Fruit fly (Drosophila melanogaster) whole organism, embryonic: ENCODE data around the gene GC.

Experiments used
- BEAF-32 ChIP-seq: fragments of 200-800 bp; sonication (Bioruptor generic); optimal IDR thresholded peaks from 3 replicates; lab custom pipeline; 2017; ENCODE audit warnings: missing biosample characterization, missing genetic modification characterization, mild to moderate bottlenecking, moderate library complexity, missing genetic modification reagents
- Blimp-1 ChIP-seq: fragments of 200-800 bp; sonication (Bioruptor generic); optimal IDR thresholded peaks from 3 replicates; lab custom pipeline; 2018; ENCODE audit warnings: missing biosample characterization, missing genetic modification characterization, mild to moderate bottlenecking, moderate library complexity, missing genetic modification reagents
- CG1233 ChIP-seq: fragments of 200-800 bp; sonication (Bioruptor generic); optimal IDR thresholded peaks from 4 replicates; lab custom pipeline; 2018; ENCODE audit warnings: missing biosample characterization, mild to moderate bottlenecking, missing genetic modification characterization
- CG15011 ChIP-seq: fragments of 200-800 bp; sonication (Bioruptor generic); optimal IDR thresholded peaks from 3 replicates; lab custom pipeline; 2018; ENCODE audit warnings: missing biosample characterization, mild to moderate bottlenecking, missing genetic modification characterization
- CG15073 ChIP-seq: fragments of 200-800 bp; sonication (Bioruptor generic); optimal IDR thresholded peaks from 2 replicates; lab custom pipeline; 2016; ENCODE audit warnings: missing biosample characterization, missing genetic modification characterization
- CG17802 ChIP-seq: fragments of 200-800 bp; sonication (Bioruptor generic); optimal IDR thresholded peaks from 2 replicates; lab custom pipeline; 2018; ENCODE audit warnings: missing biosample characterization, mild to moderate bottlenecking, missing genetic modification characterization, moderate library complexity
- CG17912 ChIP-seq: fragments of 200-800 bp; sonication (Bioruptor generic); optimal IDR thresholded peaks from 2 replicates; lab custom pipeline; 2018; ENCODE audit warnings: missing biosample characterization, mild to moderate bottlenecking, missing genetic modification characterization
- CG1832 ChIP-seq: fragments of 200-800 bp; sonication (Bioruptor generic); optimal IDR thresholded peaks from 2 replicates; lab custom pipeline; 2017; ENCODE audit warnings: missing biosample characterization, mild to moderate bottlenecking, missing genetic modification characterization, inconsistent platforms
- CG2116 ChIP-seq: fragments of 200-800 bp; sonication (Bioruptor generic); optimal IDR thresholded peaks from 3 replicates; lab custom pipeline; 2018; ENCODE audit warnings: missing biosample characterization, mild to moderate bottlenecking, missing genetic modification characterization
- CG2120 ChIP-seq: fragments of 200-800 bp; sonication (Bioruptor generic); optimal IDR thresholded peaks from 3 replicates; lab custom pipeline; 2016; ENCODE audit warnings: missing biosample characterization, missing genetic modification characterization
- CG31365 ChIP-seq: fragments of 200-800 bp; sonication (Bioruptor generic); optimal IDR thresholded peaks from 2 replicates; lab custom pipeline; 2018; ENCODE audit warnings: missing biosample characterization, mild to moderate bottlenecking, missing genetic modification characterization
- CG3163 ChIP-seq: fragments of 200-800 bp; sonication (Bioruptor generic); optimal IDR thresholded peaks from 3 replicates; lab custom pipeline; 2016; ENCODE audit warnings: missing biosample characterization, missing genetic modification characterization
- CG33557 ChIP-seq: fragments of 200-800 bp; sonication (Bioruptor generic); optimal IDR thresholded peaks from 2 replicates; lab custom pipeline; 2019; ENCODE audit warnings: missing biosample characterization, mild to moderate bottlenecking, missing genetic modification characterization, moderate library complexity
- CG4424 ChIP-seq: fragments of 200-800 bp; sonication (Bioruptor generic); optimal IDR thresholded peaks from 3 replicates; lab custom pipeline; 2016; ENCODE audit warnings: missing biosample characterization, missing genetic modification characterization
- CG8290 ChIP-seq, 3 experiments: fragments of 200-800 bp; sonication (Bioruptor generic); optimal IDR thresholded peaks; 2 replicates each; lab custom pipeline; 2016 to 2019; ENCODE audit warnings: missing biosample characterization in 3 of 3, missing genetic modification characterization in 3 of 3, mild to moderate bottlenecking in 2 of 3, moderate library complexity in 1 of 3
- CG8944 ChIP-seq: fragments of 200-800 bp; sonication (Bioruptor generic); optimal IDR thresholded peaks from 3 replicates; lab custom pipeline; 2016; ENCODE audit warnings: missing biosample characterization, missing genetic modification characterization
- CG9817 ChIP-seq: fragments of 200-800 bp; sonication (Bioruptor generic); optimal IDR thresholded peaks from 2 replicates; lab custom pipeline; 2018; ENCODE audit warnings: missing biosample characterization, mild to moderate bottlenecking, missing genetic modification characterization, moderate library complexity
- CoRest ChIP-seq: fragments of 200-800 bp; sonication (Bioruptor generic); optimal IDR thresholded peaks from 3 replicates; lab custom pipeline; 2018; ENCODE audit warnings: missing biosample characterization, mild to moderate bottlenecking, missing genetic modification characterization, moderate library complexity
- Elba2 ChIP-seq: fragments of 200-800 bp; sonication (Bioruptor generic); optimal IDR thresholded peaks from 3 replicates; lab custom pipeline; 2016; ENCODE audit warnings: missing biosample characterization, missing genetic modification characterization
- HmgZ ChIP-seq: fragments of 200-800 bp; sonication (Bioruptor generic); optimal IDR thresholded peaks from 2 replicates; lab custom pipeline; 2018; ENCODE audit warnings: missing biosample characterization, mild to moderate bottlenecking, missing genetic modification characterization
- Jarid2 ChIP-seq: fragments of 200-800 bp; sonication (Bioruptor generic); optimal IDR thresholded peaks from 3 replicates; lab custom pipeline; 2017; ENCODE audit warnings: mild to moderate bottlenecking, missing biosample characterization, missing genetic modification reagents, missing genetic modification characterization
- Kr ChIP-seq: fragments of 200-800 bp; sonication (Bioruptor generic); optimal IDR thresholded peaks from 2 replicates; lab custom pipeline; 2017; ENCODE audit warnings: missing biosample characterization, mild to moderate bottlenecking, missing genetic modification characterization
- Lhr ChIP-seq: fragments of 200-800 bp; sonication (Bioruptor generic); optimal IDR thresholded peaks from 3 replicates; lab custom pipeline; 2017; ENCODE audit warnings: mild to moderate bottlenecking, missing biosample characterization, missing genetic modification reagents, missing genetic modification characterization
- Pdp1 ChIP-seq, 2 experiments: fragments of 200-800 bp; sonication (Bioruptor generic); optimal IDR thresholded peaks; 3 replicates each; lab custom pipeline; 2016; ENCODE audit warnings: missing biosample characterization in 2 of 2, missing genetic modification characterization in 2 of 2, mild to moderate bottlenecking in 1 of 2, moderate library complexity in 1 of 2
- Sry-δ ChIP-seq: fragments of 200-800 bp; sonication (Bioruptor generic); optimal IDR thresholded peaks from 2 replicates; lab custom pipeline; 2016; ENCODE audit warnings: missing biosample characterization, missing genetic modification characterization
- Usf ChIP-seq: fragments of 200-800 bp; sonication (Bioruptor generic); optimal IDR thresholded peaks from 2 replicates; lab custom pipeline; 2017; ENCODE audit warnings: missing genotype, missing biosample characterization, missing genetic modification characterization
- bcd ChIP-seq: fragments of 200-800 bp; sonication (Bioruptor generic); optimal IDR thresholded peaks from 2 replicates; lab custom pipeline; 2017; ENCODE audit warnings: missing biosample characterization, mild to moderate bottlenecking, missing genetic modification characterization
- bowl ChIP-seq: fragments of 200-800 bp; sonication (Bioruptor generic); IDR thresholded peaks from 2 replicates; pipeline ENCODE4 v1.3.6; 2022; ENCODE audit warnings: missing biosample characterization, missing genetic modification characterization
- cad ChIP-seq: fragments of >200 bp; optimal IDR thresholded peaks from 2 replicates; lab custom pipeline; 2017; ENCODE audit warnings: missing biosample characterization, missing genetic modification characterization
- chinmo ChIP-seq: fragments of 200-800 bp; sonication (Bioruptor generic); IDR thresholded peaks from 4 replicates; pipeline ENCODE4 v1.3.6; 2022; ENCODE audit warnings: missing biosample characterization, missing genetic modification characterization; ENCODE audit not compliant: partially characterized antibody
- danr ChIP-seq: fragments of 200-800 bp; sonication (Bioruptor generic); IDR thresholded peaks from 2 replicates; pipeline ENCODE4 v1.3.6; 2022; ENCODE audit warnings: missing biosample characterization, missing genetic modification characterization
- dati ChIP-seq: fragments of 200-800 bp; sonication (Bioruptor generic); IDR thresholded peaks from 2 replicates; pipeline ENCODE4 v1.3.6; 2022; ENCODE audit warnings: missing biosample characterization, missing genetic modification characterization
- dmrt99B ChIP-seq: fragments of 200-800 bp; sonication (Bioruptor generic); optimal IDR thresholded peaks from 2 replicates; lab custom pipeline; 2018; ENCODE audit warnings: missing biosample characterization, mild to moderate bottlenecking, missing genetic modification characterization, moderate library complexity
- grau ChIP-seq: fragments of 200-800 bp; optimal IDR thresholded peaks from 3 replicates; lab custom pipeline; 2019; ENCODE audit warnings: missing biosample characterization, mild to moderate bottlenecking, missing genetic modification characterization, moderate library complexity
- insv ChIP-seq, 2 experiments: fragments of 200-800 bp; sonication (Bioruptor generic); optimal IDR thresholded peaks; 3 replicates each; lab custom pipeline; 2016 to 2018; ENCODE audit warnings: missing biosample characterization in 2 of 2, missing genetic modification characterization in 2 of 2
- kni ChIP-seq: fragments of 200-800 bp; sonication (Bioruptor generic); optimal IDR thresholded peaks from 3 replicates; lab custom pipeline; 2017; ENCODE audit warnings: mild to moderate bottlenecking, missing biosample characterization, missing genetic modification reagents, missing genetic modification characterization
- lab ChIP-seq: fragments of 200-800 bp; sonication (Bioruptor generic); optimal IDR thresholded peaks from 3 replicates; lab custom pipeline; 2017; ENCODE audit warnings: missing biosample characterization, missing genetic modification characterization, mild to moderate bottlenecking, moderate library complexity, missing genetic modification reagents
- mirr ChIP-seq: fragments of 200-800 bp; sonication (Bioruptor generic); optimal IDR thresholded peaks from 3 replicates; lab custom pipeline; 2018; ENCODE audit warnings: missing biosample characterization, mild to moderate bottlenecking, missing genetic modification characterization
- mld ChIP-seq: fragments of 200-800 bp; sonication (Bioruptor generic); IDR thresholded peaks from 3 replicates; pipeline ENCODE4 v1.3.6; 2022; ENCODE audit warnings: missing biosample characterization, missing genetic modification characterization; ENCODE audit not compliant: partially characterized antibody
- nom ChIP-seq: fragments of 200-800 bp; sonication (Bioruptor generic); optimal IDR thresholded peaks from 2 replicates; lab custom pipeline; 2017; ENCODE audit warnings: missing biosample characterization, missing genetic modification characterization, mild to moderate bottlenecking, moderate library complexity, missing genetic modification reagents
- pros ChIP-seq: fragments of 200-800 bp; sonication (Bioruptor generic); optimal IDR thresholded peaks from 3 replicates; lab custom pipeline; 2019; ENCODE audit warnings: missing biosample characterization, mild to moderate bottlenecking, missing genetic modification characterization, moderate library complexity
- sens ChIP-seq: fragments of 200-800 bp; sonication (Bioruptor generic); peaks from one replicate; lab custom pipeline; 2016; ENCODE audit warnings: missing biosample characterization, missing genetic modification characterization
- stwl ChIP-seq: fragments of 200-800 bp; sonication (Bioruptor generic); optimal IDR thresholded peaks from 3 replicates; lab custom pipeline; 2018; ENCODE audit warnings: missing biosample characterization, mild to moderate bottlenecking, missing genetic modification characterization, moderate library complexity
- sug ChIP-seq: fragments of 200-800 bp; optimal IDR thresholded peaks from 2 replicates; lab custom pipeline; 2019; ENCODE audit warnings: missing biosample characterization, mild to moderate bottlenecking, missing genetic modification characterization, moderate library complexity
- trem ChIP-seq: fragments of 200-800 bp; optimal IDR thresholded peaks from 3 replicates; lab custom pipeline; 2019; ENCODE audit warnings: missing biosample characterization, mild to moderate bottlenecking, missing genetic modification characterization, moderate library complexity
- vvl ChIP-seq: fragments of 200-800 bp; sonication (Bioruptor generic); IDR thresholded peaks from 2 replicates; pipeline ENCODE4 v1.3.6; 2022; ENCODE audit warnings: missing biosample characterization, missing genetic modification characterization

The GC gene

dm6 chr3L:1602064-1602832 lies 26.9 kb downstream of the GC start, which contains the start of gene CG12104 (continued):
- TF ChIP-seq HmgZ (tag; lab: Kevin White, UChicago), result peak; percentile 38
- TF ChIP-seq Pdp1 (GFP tag; optimal IDR thresholded peaks at IDR 0.05; lab: Kevin White, UChicago), result no peak
- TF ChIP-seq vvl, result peak; percentile 37; the same call in 1 of the 2 replicates
- TF ChIP-seq Usf, result no peak
- TF ChIP-seq CG15073, result no peak
- peak; percentile 37 for TF ChIP-seq grau
- TF ChIP-seq Sry-δ (GFP tag; lab: Kevin White, UChicago), result no peak
- peak; percentile 53 for TF ChIP-seq CG2116 (GFP tag; lab: Kevin White, UChicago)
- TF ChIP-seq CG2120 (GFP tag; lab: Kevin White, UChicago), result peak; percentile 10
- TF ChIP-seq CoRest (tag; lab: Kevin White, UChicago), result peak; percentile 42
- peak; percentile 53 for TF ChIP-seq trem
- no peak for TF ChIP-seq dmrt99B
- TF ChIP-seq cad (GFP tag; lab: Kevin White, UChicago), result no peak
- TF ChIP-seq CG17912 (GFP tag; lab: Kevin White, UChicago), result no peak
- TF ChIP-seq mld (GFP tag; lab: Robert Waterston, UW), result 0 out of 3 replicates have a peak, but pooled peaks have one; percentile 42
- TF ChIP-seq sug (tag; lab: Kevin White, UChicago), result peak; percentile 91
- peak; percentile 42 for TF ChIP-seq lab (GFP tag; lab: Kevin White, UChicago)
- TF ChIP-seq CG8944 (GFP tag; lab: Kevin White, UChicago), result no peak
- TF ChIP-seq bowl (GFP tag; lab: Robert Waterston, UW), result no peak
- no peak for TF ChIP-seq danr (GFP tag; lab: Robert Waterston, UW)
- no peak for TF ChIP-seq bcd (GFP tag; lab: Kevin White, UChicago)
- peak; percentile 70; the same call in 1 of the 4 replicates for TF ChIP-seq chinmo (GFP tag; lab: Robert Waterston, UW)
- peak; percentile 64 for TF ChIP-seq mirr (GFP tag; lab: Kevin White, UChicago)
- TF ChIP-seq CG4424, result no peak
- TF ChIP-seq sens, result peak; percentile 67
- peak; percentile 12 for TF ChIP-seq BEAF-32 (GFP tag; lab: Kevin White, UChicago)
- TF ChIP-seq CG1233 (GFP tag; lab: Kevin White, UChicago), result peak; percentile 38
- TF ChIP-seq Kr, result no peak
- no peak for TF ChIP-seq CG15011 (GFP tag; lab: Kevin White, UChicago)
- TF ChIP-seq Lhr (GFP tag; lab: Kevin White, UChicago), result peak; percentile 43

dm6 chr3L:1592822-1593452 lies 36.2 kb downstream of the GC start:
- TF ChIP-seq CG31365 (tag; lab: Kevin White, UChicago) (peak; percentile 94), CG17802 (tag; lab: Kevin White, UChicago) (no peak), vvl (peak; percentile 72), Elba2 (GFP tag; lab: Kevin White, UChicago) (peak; percentile 87), CG9817 (tag; lab: Kevin White, UChicago) (no peak), CG33557 (GFP tag; lab: Kevin White, UChicago) (peak; percentile 7), CG3163 (peak; percentile 95), Blimp-1 (GFP tag; lab: Kevin White, UChicago) (peak; percentile 95), nom (peak; percentile 69), insv (GFP tag; optimal IDR thresholded peaks at IDR 0.05; lab: Kevin White, UChicago) (peak in 1 of 2 experiments; percentile 92), CG1832 (GFP tag; lab: Kevin White, UChicago) (peak; percentile 5), stwl (peak; percentile 27), pros (GFP tag; lab: Kevin White, UChicago) (peak; percentile 96), mirr (GFP tag; lab: Kevin White, UChicago) (no peak), CG8290 (GFP tag; optimal IDR thresholded peaks at IDR 0.05; lab: Kevin White, UChicago) (no peak), CG8290 (tag; optimal IDR thresholded peaks at IDR 0.05; lab: Kevin White, UChicago) (peak in 1 of 2 experiments; percentile 78), Jarid2 (GFP tag; lab: Kevin White, UChicago) (peak; percentile 11), kni (GFP tag; lab: Kevin White, UChicago) (peak; percentile 19), dati (no peak)
